Worm (Caenorhabditis elegans) whole organism, L1 larva: Measurements from ENCODE around the gene F25B5.3.

ENCODE experiments used
- jun-1 ChIP-seq: fragments of 150-350 bp; optimal IDR thresholded peaks from 2 replicates; lab custom pipeline; 2014; ENCODE audit warnings: missing biosample characterization, missing genetic modification reagents, missing genetic modification characterization
- unc-86 ChIP-seq: sonication (generic microtip); optimal IDR thresholded peaks from 2 replicates; lab custom pipeline; 2016; ENCODE audit warnings: missing genetic modification characterization, missing compliant biosample characterization

ce11 chrIII:5958172-5958886, 9.6 kb downstream of the F25B5.3 start, which contains the start of the genes nono-1 and nop-1:
- TF ChIP-seq jun-1 (tag; lab: Kevin White, UChicago) (no peak), unc-86 (tag; lab: Kevin White, UChicago) (no peak)
